Fruit fly (Drosophila melanogaster): ENCODE measurements around the gene CG11037.

- TF ChIP-seq CG9948 (tag; optimal IDR thresholded peaks at IDR 0.05): no peak
- TF ChIP-seq fd96Ca (GFP tag; IDR thresholded peaks at IDR 0.05): no peak
These were observed 7.1 kb downstream of the CG11037 start for dm6 chr3L:20954118-20954517.
